Fruit fly (Drosophila melanogaster): Measurements from ENCODE around the gene Ada.

Ada gene

DNA sequence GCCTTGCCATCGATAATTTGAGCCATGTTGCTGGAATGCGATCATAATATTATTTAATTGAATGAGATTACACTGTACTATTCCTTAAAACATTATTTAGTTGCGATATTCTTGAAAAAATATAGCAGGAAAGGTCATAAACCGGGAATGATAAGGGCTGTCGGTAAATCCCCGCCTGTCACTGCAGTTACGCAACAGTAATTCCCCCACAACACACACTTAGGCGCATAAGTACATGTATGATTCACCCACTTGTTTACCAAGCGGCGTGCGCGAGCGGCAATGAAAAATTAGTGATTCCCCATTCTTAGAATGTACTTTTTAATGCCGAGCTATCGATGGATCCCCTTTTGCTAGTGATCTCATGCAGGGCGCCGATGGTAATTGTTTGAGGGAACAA lies 21.4 kb upstream of the Ada start (continued):
- TF ChIP-seq Med (GFP tag), result peak; percentile 44
- TF ChIP-seq Usf (GFP tag; optimal IDR thresholded peaks at IDR 0.05), result no peak
- no peak for TF ChIP-seq chif (GFP tag; optimal IDR thresholded peaks at IDR 0.05)
- TF ChIP-seq CG8290 (GFP tag; optimal IDR thresholded peaks at IDR 0.05), result no peak
- TF ChIP-seq CG8290 (tag; optimal IDR thresholded peaks at IDR 0.05), result peak in 1 of 2 experiments; percentile 9
- TF ChIP-seq nmo (GFP tag; optimal IDR thresholded peaks at IDR 0.05), result no peak
- no peak for TF ChIP-seq otp (GFP tag; IDR thresholded peaks at IDR 0.05)
- no peak for TF ChIP-seq Hr39 (optimal IDR thresholded peaks at IDR 0.05)
- TF ChIP-seq CG2199 (GFP tag; IDR thresholded peaks at IDR 0.05), result no peak
- peak; percentile 50 for TF ChIP-seq kah (GFP tag; optimal IDR thresholded peaks at IDR 0.05)
- TF ChIP-seq B-H1 (GFP tag; IDR thresholded peaks at IDR 0.05), result no peak
- TF ChIP-seq CG13894 (tag; optimal IDR thresholded peaks at IDR 0.05), result no peak

DNA sequence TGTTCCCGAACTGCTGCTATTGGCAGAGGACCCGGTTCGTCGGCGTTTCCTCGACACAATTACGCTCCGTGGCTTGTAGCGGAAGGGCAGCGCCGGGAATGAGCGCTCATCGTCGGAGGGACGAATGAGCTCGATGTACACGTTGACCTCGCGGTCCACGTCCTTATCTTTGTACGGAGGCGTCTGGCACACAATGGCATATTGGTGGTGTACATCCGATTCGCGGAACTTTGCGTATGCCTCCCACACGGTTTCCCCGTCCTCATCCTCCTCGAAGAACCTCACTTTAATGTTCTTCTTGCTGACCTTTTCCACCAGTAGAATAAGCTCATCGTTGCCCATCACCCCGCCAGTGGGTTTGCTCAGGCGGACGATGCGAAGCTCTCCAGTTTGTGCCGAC lies 19.2 kb upstream of the Ada start:
- TF ChIP-seq Dbx (GFP tag; IDR thresholded peaks at IDR 0.05) (0 out of 3 replicates have a peak, but pooled peaks have one; percentile 20), h (optimal IDR thresholded peaks at IDR 0.05) (no peak), vnd (GFP tag; IDR thresholded peaks at IDR 0.05; ENCODE audit: partially characterized antibody) (no peak), CG8478 (optimal IDR thresholded peaks at IDR 0.05) (peak; percentile 14)

DNA sequence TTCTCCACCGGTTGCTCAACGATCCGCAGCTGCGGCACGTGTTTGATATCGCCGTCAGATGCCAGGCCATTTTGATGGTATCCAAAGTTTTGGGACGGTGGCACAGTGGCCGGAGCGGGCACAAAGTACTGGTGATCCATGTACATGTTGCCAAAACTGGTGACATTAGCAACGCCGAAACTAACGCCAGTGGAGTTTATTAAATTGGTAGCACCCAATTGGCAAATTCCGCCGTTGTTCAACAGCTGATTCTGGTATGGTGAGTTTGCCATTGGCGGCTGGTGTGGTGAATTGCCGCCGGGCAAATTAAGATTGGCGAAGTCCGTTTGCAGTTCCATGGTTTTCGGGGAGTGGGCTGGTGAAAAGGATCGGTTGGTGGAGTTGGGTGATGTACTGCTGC lies 18.0 kb upstream of the Ada start:
- no peak for TF ChIP-seq Meics (GFP tag; optimal IDR thresholded peaks at IDR 0.05)
- TF ChIP-seq nerfin-1 (tag; optimal IDR thresholded peaks at IDR 0.05), result peak; percentile 67
- peak; percentile 12 for TF ChIP-seq dm (GFP tag; optimal IDR thresholded peaks at IDR 0.05)
- no peak for TF ChIP-seq CG9817 (tag; optimal IDR thresholded peaks at IDR 0.05)
- TF ChIP-seq Dp (GFP tag; optimal IDR thresholded peaks at IDR 0.05), result peak; percentile 24
- peak; percentile 87 for TF ChIP-seq Elba2 (GFP tag; optimal IDR thresholded peaks at IDR 0.05)
- TF ChIP-seq MESR4 (GFP tag; optimal IDR thresholded peaks at IDR 0.05), result peak; percentile 11
- no peak for TF ChIP-seq HLH3B (GFP tag; IDR thresholded peaks at IDR 0.05)
- TF ChIP-seq CG13296 (GFP tag; optimal IDR thresholded peaks at IDR 0.05), result no peak
- TF ChIP-seq CG12219 (GFP tag; optimal IDR thresholded peaks at IDR 0.05), result no peak
- no peak for TF ChIP-seq Sry-β (GFP tag; optimal IDR thresholded peaks at IDR 0.05)
- TF ChIP-seq CG4404 (GFP tag; IDR thresholded peaks at IDR 0.05), result no peak
- no peak for TF ChIP-seq Gug (GFP tag; IDR thresholded peaks at IDR 0.05)
- TF ChIP-seq Antp (GFP tag; optimal IDR thresholded peaks at IDR 0.05), result no peak
- TF ChIP-seq CG17568 (GFP tag; optimal IDR thresholded peaks at IDR 0.05), result no peak
- TF ChIP-seq CG9932 (GFP tag; IDR thresholded peaks at IDR 0.05), result no peak
- no peak for TF ChIP-seq CG10147 (GFP tag; optimal IDR thresholded peaks at IDR 0.05)
- TF ChIP-seq ap (GFP tag; IDR thresholded peaks at IDR 0.05), result no peak
- TF ChIP-seq Dek (tag; optimal IDR thresholded peaks at IDR 0.05), result no peak
- peak in 1 of 2 experiments; percentile 79 for TF ChIP-seq crp (GFP tag; optimal IDR thresholded peaks at IDR 0.05)
- TF ChIP-seq NFAT (GFP tag; IDR thresholded peaks at IDR 0.05), result no peak
- no peak for TF ChIP-seq CG2875 (GFP tag; optimal IDR thresholded peaks at IDR 0.05)
- TF ChIP-seq trem (tag; optimal IDR thresholded peaks at IDR 0.05), result peak; percentile 20
